Fruit fly (Drosophila melanogaster) whole organism, pupa: ENCODE measurements around the gene CG43078.

Experiments used
- CG4496 ChIP-seq: fragments of 200-800 bp; sonication (Bioruptor generic); IDR thresholded peaks from 3 replicates; pipeline ENCODE4 v1.3.6; 2022; ENCODE audit warnings: missing biosample characterization, missing genetic modification characterization
- D1 ChIP-seq: fragments of 200-800 bp; sonication (Bioruptor generic); optimal IDR thresholded peaks from 2 replicates; lab custom pipeline; 2018; ENCODE audit warnings: missing biosample characterization, mild to moderate bottlenecking, missing genetic modification characterization, moderate library complexity
- EcR ChIP-seq: fragments of 200-800 bp; sonication (Bioruptor generic); optimal IDR thresholded peaks from 3 replicates; lab custom pipeline; 2019; ENCODE audit warnings: missing biosample characterization, missing genetic modification characterization, mild to moderate bottlenecking, moderate library complexity, missing genetic modification reagents
- fd96Ca ChIP-seq: fragments of 200-800 bp; sonication (Bioruptor generic); IDR thresholded peaks from 3 replicates; pipeline ENCODE4 v1.3.6; 2022; ENCODE audit warnings: missing biosample characterization, missing genetic modification characterization
- gl ChIP-seq: fragments of 200-800 bp; sonication (Bioruptor generic); optimal IDR thresholded peaks from 2 replicates; lab custom pipeline; 2018; ENCODE audit warnings: missing biosample characterization, mild to moderate bottlenecking, missing genetic modification characterization

DNA sequence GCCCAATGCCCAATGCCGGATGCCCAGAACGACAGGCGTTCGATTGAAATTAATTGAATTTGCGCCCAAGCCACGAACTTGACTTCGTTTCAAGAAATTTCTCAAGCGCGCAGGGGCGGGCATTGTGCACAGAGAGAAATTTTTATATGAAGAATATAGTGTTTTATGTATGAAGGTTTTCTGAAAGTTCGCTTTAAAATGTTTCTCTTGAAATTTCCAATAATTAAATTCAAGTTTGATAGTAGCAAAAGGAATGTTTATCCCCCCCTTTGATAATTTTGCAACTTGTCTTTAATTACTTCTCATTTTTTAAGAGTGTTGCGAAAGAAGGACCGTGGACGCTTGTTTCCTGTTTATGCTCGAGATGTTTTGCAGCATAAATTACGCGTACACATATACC, 32.7 kb upstream of the CG43078 start:
- TF ChIP-seq fd96Ca (GFP tag; lab: Robert Waterston, UW) (no peak), EcR (GFP tag; lab: Kevin White, UChicago) (no peak), CG4496 (GFP tag; lab: Robert Waterston, UW) (no peak), D1 (peak; percentile 22), gl (tag; lab: Kevin White, UChicago) (no peak)
